Worm (Caenorhabditis elegans) whole organism, L1 larva: ENCODE data around the gene F53H1.4.

Experiments
- F16B12.6 ChIP-seq: fragments of 150-350 bp; optimal IDR thresholded peaks from 2 replicates; lab custom pipeline; 2014; ENCODE audit warnings: missing biosample characterization, missing genetic modification characterization
- efl-1 ChIP-seq, 4 experiments: fragments of 150-350 bp; optimal IDR thresholded peaks in 3 of 4; peaks in 1 of 4; 1 replicate in 1 of 4; 2 replicates in 3 of 4; lab custom pipeline; 2014; ENCODE audit warnings: missing biosample characterization in 2 of 4, missing genetic modification characterization in 2 of 4, missing genetic modification reagents in 2 of 4
- fkh-10 ChIP-seq: sonication (generic microtip); optimal IDR thresholded peaks from 2 replicates; lab custom pipeline; 2017; ENCODE audit warnings: missing biosample characterization, missing genetic modification reagents, missing genetic modification characterization
- jun-1 ChIP-seq: fragments of 150-350 bp; optimal IDR thresholded peaks from 2 replicates; lab custom pipeline; 2014; ENCODE audit warnings: missing biosample characterization, missing genetic modification reagents, missing genetic modification characterization
- lin-35 ChIP-seq, 2 experiments: fragments of 150-350 bp; optimal IDR thresholded peaks; 2 replicates each; lab custom pipeline; 2014; ENCODE audit warnings: missing biosample characterization in 2 of 2, missing genetic modification characterization in 2 of 2, missing genetic modification reagents in 2 of 2
- nhr-11 ChIP-seq: fragments of 150-350 bp; optimal IDR thresholded peaks from 2 replicates; lab custom pipeline; 2014; ENCODE audit warnings: missing biosample characterization, missing genetic modification characterization
- nhr-77 ChIP-seq: fragments of 150-350 bp; optimal IDR thresholded peaks from 2 replicates; lab custom pipeline; 2014; ENCODE audit warnings: missing biosample characterization, missing genetic modification characterization
- pqm-1 ChIP-seq: sonication (generic microtip); optimal IDR thresholded peaks from 3 replicates; lab custom pipeline; 2017; ENCODE audit warnings: missing biosample characterization, missing genetic modification characterization
- skn-1 ChIP-seq: fragments of 150-350 bp; optimal IDR thresholded peaks from 2 replicates; lab custom pipeline; 2014; ENCODE audit warnings: missing biosample characterization, missing genetic modification characterization
- sptf-1 ChIP-seq: fragments of 150-350 bp; optimal IDR thresholded peaks from 2 replicates; lab custom pipeline; 2014; ENCODE audit warnings: missing biosample characterization, missing genetic modification characterization
- xbp-1 ChIP-seq: sonication (generic microtip); optimal IDR thresholded peaks from 2 replicates; lab custom pipeline; 2016; ENCODE audit warnings: missing genetic modification characterization, missing compliant biosample characterization
- ztf-4 ChIP-seq: fragments of 150-350 bp; optimal IDR thresholded peaks from 2 replicates; lab custom pipeline; 2014; ENCODE audit warnings: missing biosample characterization, missing genetic modification characterization

ce11 chrIV:1365771-1366170, 55.8 kb downstream of the F53H1.4 start:
- TF ChIP-seq xbp-1, result no peak
- TF ChIP-seq jun-1, result no peak
- TF ChIP-seq lin-35 (GFP tag; optimal IDR thresholded peaks at IDR 0.05; lab: Kevin White, UChicago), result no peak
- no peak for TF ChIP-seq skn-1
- TF ChIP-seq nhr-11 (tag; lab: Kevin White, UChicago), result no peak
- no peak for TF ChIP-seq nhr-77
- no peak for TF ChIP-seq fkh-10 (GFP tag; lab: Kevin White, UChicago)
- TF ChIP-seq ztf-4 (tag; lab: Kevin White, UChicago), result no peak
- no peak for TF ChIP-seq sptf-1 (tag; lab: Kevin White, UChicago)
- no peak for TF ChIP-seq efl-1 (optimal IDR thresholded peaks at IDR 0.05; lab: Kevin White, UChicago)
- TF ChIP-seq efl-1 (GFP tag; optimal IDR thresholded peaks at IDR 0.05 in 1 of 2; lab: Kevin White, UChicago), result no peak
- no peak for TF ChIP-seq F16B12.6
- no peak for TF ChIP-seq pqm-1 (tag; lab: Kevin White, UChicago)
